Fruit fly (Drosophila melanogaster) Kc167 (cell line): ENCODE measurements around the gene mus312.

Experiments
- Myc ChIP-seq: fragments of >200 bp; optimal IDR thresholded peaks from 2 replicates; lab custom pipeline; 2017; ENCODE audit warnings: missing external identifiers
- Sin3A ChIP-seq: fragments of >200 bp; optimal IDR thresholded peaks from 2 replicates; lab custom pipeline; 2018; ENCODE audit warnings: missing external identifiers
- h ChIP-seq: fragments of >200 bp; optimal IDR thresholded peaks from 3 replicates; lab custom pipeline; 2018; ENCODE audit warnings: missing external identifiers
- insv ChIP-seq: fragments of >200 bp; optimal IDR thresholded peaks from 3 replicates; lab custom pipeline; 2018; ENCODE audit warnings: missing external identifiers
- psq ChIP-seq: fragments of >200 bp; optimal IDR thresholded peaks from 2 replicates; lab custom pipeline; 2017; ENCODE audit warnings: missing external identifiers
- ttk ChIP-seq: sonication (Bioruptor generic); optimal IDR thresholded peaks from 2 replicates; lab custom pipeline; 2017; ENCODE audit warnings: missing external identifiers

Gene mus312

DNA sequence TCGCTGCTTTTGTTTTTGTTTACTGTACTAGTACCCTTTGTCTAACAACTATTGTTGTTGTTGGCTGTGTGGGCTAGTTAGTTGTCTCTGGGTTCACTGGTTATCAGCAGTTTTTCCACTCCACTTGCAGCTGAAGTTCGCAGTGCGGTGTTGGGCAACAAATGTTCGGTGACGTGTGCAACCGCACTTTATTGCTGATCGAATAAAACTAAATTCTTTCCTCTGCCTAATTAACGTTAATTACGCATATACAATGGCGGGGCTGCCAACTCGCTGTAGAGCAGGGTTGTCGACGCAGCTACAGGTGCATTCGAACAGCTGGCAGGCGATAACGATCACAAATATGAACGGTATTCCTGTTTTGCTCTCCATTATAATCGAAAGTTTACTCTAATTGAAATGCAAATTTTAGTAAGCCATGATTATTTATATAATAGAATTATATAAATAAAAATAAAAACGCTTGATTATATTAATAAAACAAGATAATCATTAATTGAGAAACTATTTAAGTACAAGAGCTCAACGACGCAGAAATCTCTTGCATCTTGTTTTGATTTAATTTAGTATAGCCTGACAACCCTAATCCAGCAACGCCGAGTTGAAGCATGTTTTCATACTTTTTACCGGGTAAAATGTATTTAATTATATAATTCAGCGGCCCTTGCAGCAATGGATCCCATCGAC lies at the start of gene mus312, which contains the start of the genes mrva and CG42307:
TSS of gene mus312 (plus strand) at position 566 of the 687 bp plus-strand sequence.
TSS of gene mrva (minus strand) at position 276 of the 687 bp plus-strand sequence.
TSS of gene CG42307 (plus strand) at position 566 of the 687 bp plus-strand sequence.
- TF ChIP-seq Myc (lab: Kevin White, UChicago) (no peak), psq (lab: Kevin White, UChicago) (no peak), ttk (lab: Kevin White, UChicago) (no peak), insv (no peak), h (lab: Kevin White, UChicago) (no peak), Sin3A (lab: Kevin White, UChicago) (no peak)

DNA sequence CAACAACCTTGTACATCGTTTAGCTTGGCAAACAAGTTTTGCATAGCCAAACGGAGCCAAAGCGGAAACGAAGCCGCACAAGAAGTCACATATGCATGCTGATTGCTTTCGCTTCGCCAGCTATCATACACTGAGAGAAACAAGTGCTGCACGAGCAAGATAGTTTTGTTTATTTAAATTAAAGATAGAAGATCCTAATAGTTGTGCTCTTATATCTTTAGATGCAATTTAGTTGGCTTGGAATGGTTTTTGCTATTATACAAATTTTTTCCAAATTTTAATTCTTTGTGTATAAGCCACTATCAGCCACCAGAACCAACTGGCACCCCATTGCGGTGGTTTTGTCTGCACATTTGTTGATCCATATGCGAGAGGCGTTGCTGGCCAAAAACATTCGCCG lies 45.4 kb upstream of the mus312 start:
- TF ChIP-seq Myc (lab: Kevin White, UChicago) (no peak), Sin3A (lab: Kevin White, UChicago) (no peak), psq (lab: Kevin White, UChicago) (no peak), h (lab: Kevin White, UChicago) (no peak), ttk (lab: Kevin White, UChicago) (no peak), insv (no peak)

DNA sequence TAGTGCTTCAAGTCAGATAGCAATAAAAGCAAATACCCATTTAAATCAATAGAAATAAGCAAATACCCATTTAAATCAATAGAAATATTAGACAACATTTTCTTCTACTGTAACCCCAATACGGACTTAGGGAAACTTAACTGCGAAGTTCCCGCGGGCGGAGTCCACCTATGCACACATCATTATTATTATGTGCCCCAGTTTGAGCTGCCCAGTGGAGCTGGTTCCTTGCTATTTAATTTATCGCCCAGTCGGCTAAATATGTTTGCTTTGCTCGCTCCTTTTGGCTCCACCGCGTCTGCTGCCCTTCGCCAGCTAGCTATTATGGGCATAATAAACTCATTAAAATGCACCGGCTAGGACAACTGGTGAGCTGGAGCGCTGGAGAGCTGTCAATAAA lies 28.3 kb upstream of the mus312 start:
- no peak for TF ChIP-seq h (lab: Kevin White, UChicago)
- no peak for TF ChIP-seq ttk (lab: Kevin White, UChicago)
- TF ChIP-seq Sin3A (lab: Kevin White, UChicago): no peak
- no peak for TF ChIP-seq Myc (lab: Kevin White, UChicago)
- no peak for TF ChIP-seq insv
- no peak for TF ChIP-seq psq (lab: Kevin White, UChicago)

DNA sequence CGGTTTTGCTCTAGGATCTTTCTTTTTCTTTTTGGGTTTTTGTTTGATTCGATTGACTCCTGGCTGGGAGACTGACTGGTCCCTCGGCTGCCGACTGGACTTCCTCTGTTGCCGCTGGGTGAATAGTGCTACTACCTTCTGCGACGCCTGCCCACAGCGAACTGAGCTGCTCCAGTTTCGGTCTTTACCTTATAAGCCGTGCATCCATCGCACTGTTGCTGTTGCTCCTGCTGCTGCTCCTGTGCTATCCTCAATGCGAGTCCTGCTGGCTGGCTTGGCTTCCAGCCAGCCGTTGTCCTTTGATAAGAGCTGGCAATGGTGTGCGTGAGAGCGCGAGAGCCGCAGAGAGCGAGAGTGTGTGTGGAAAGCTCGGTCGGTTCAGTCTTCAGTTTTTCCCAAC lies 16.2 kb upstream of the mus312 start, which contains the start of gene unc-13-4A:
TSS of gene unc-13-4A (minus strand) at position 143 of the 400 bp plus-strand sequence.
- TF ChIP-seq ttk (lab: Kevin White, UChicago): no peak
- TF ChIP-seq psq (lab: Kevin White, UChicago): no peak
- no peak for TF ChIP-seq insv
- no peak for TF ChIP-seq h (lab: Kevin White, UChicago)
- TF ChIP-seq Myc (lab: Kevin White, UChicago): no peak
- TF ChIP-seq Sin3A (lab: Kevin White, UChicago): no peak

DNA sequence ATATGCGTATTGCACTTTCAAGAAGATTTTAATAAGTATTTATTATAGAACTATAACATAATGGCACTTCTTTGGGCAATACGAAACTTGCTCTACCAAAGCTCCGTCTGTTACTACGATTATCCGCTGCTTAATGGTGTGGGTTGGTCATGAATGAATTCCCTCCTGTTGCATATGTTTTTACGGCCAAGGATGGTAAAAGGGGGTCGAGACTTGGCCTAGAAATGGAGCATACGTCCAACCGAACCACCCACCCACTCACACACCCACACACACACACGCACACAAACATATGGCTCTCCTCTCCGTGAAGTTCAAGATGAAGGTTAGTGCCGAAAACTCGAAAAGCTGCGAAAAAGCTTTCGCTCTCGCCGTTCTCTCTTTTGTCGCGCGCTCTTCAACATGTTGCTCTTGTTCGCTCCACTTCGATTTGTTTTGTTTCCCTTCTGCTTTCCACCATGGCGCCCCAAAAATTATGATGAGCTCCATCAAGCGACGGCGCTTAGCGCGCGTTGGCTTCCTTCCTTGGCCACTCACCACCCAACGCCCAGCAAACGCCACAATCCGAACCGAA lies 15.3 kb upstream of the mus312 start:
- TF ChIP-seq h (lab: Kevin White, UChicago): no peak
- no peak for TF ChIP-seq ttk (lab: Kevin White, UChicago)
- TF ChIP-seq insv: no peak
- no peak for TF ChIP-seq psq (lab: Kevin White, UChicago)
- TF ChIP-seq Myc (lab: Kevin White, UChicago): no peak

DNA sequence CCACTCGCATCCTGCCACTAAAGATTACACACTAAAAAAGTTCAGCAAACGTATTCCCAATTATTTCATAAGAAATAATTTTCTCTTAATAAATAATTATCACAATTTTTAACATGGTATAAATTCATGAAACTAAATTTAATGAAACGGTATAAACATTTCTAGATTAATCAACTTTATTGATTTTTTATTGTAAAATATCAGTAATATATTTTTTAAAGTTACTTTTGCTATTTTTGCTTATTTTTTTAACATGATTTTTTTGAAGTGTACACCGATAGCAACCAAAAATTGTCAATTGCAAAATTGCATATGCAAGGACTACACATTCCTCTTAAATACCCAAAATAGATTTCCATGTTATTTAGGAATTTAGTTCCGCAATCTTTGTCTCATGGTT lies 14.8 kb upstream of the mus312 start:
- TF ChIP-seq Myc (lab: Kevin White, UChicago) (no peak), Sin3A (lab: Kevin White, UChicago) (no peak), insv (no peak), psq (lab: Kevin White, UChicago) (no peak), ttk (lab: Kevin White, UChicago) (no peak), h (lab: Kevin White, UChicago) (no peak)

DNA sequence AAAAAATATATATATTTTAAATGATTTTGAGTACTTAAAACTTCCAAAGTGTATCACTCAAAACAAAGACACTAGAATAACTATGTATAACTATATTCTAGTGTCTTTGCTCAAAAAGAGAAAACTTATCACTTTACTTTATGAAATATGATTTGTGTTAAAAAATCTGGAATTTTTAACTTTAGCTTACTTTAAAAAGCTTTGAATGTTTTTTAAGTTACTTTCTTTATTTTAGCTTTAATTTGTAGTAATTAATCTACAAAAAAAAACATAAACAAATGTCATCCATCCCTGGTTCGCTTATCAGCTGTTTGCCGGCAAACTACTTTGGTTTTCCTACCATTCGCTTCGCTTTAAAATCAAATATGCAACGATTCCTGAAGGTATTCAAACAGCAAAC lies 9.2 kb upstream of the mus312 start, which contains the start of gene CG8607:
TSS of gene CG8607 (plus strand) at position 301 of the 400 bp plus-strand sequence.
- TF ChIP-seq h (lab: Kevin White, UChicago): no peak
- no peak for TF ChIP-seq insv
- TF ChIP-seq psq (lab: Kevin White, UChicago): no peak
- TF ChIP-seq ttk (lab: Kevin White, UChicago): no peak
- no peak for TF ChIP-seq Myc (lab: Kevin White, UChicago)
- TF ChIP-seq Sin3A (lab: Kevin White, UChicago): no peak

DNA sequence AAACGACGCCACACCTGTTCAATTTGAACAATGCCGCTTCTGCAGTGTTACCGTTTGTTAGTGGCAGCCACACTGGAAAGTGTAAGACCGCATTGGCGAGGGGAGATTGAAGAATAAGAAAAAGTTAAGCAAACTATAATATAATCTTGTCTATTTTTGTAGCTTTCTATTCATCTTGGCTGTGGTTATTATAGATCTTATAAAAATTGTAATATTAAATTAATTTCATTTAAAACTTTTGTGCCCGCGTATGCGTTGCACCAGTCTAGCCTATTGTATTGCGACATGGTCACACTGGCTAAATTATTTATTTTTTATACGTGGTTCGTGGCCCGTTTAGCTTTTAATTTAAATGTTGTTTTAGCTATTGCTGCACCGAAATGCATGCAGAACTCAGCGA lies 5.6 kb upstream of the mus312 start, which contains the start of the genes RhoGEF4 and Rint1:
TSS of gene RhoGEF4 (minus strand) at position 64 of the 400 bp plus-strand sequence.
TSS of gene Rint1 (plus strand) at position 272 of the 400 bp plus-strand sequence.
- no peak for TF ChIP-seq ttk (lab: Kevin White, UChicago)
- TF ChIP-seq insv: no peak

DNA sequence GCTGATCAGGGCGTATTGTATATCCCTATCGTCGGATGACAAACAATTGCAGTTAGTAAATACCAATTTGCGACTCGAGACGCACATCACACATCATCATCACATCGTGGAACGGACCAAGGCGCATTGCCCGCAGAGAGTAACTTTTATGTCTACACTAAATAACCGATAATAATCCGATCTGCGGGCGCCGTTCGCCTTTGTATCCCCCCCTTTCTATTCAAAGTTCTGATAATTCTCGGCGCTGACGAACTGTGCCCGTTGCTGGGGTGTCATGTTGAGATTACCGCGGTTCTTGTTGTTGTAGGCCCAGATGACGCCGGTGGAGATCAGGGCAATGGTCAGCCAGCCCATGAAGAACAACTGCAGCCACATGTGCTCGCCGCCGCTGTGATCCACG lies 2.3 kb upstream of the mus312 start:
- TF ChIP-seq ttk (lab: Kevin White, UChicago) (no peak), psq (lab: Kevin White, UChicago) (no peak), h (lab: Kevin White, UChicago) (no peak), Sin3A (lab: Kevin White, UChicago) (no peak)

DNA sequence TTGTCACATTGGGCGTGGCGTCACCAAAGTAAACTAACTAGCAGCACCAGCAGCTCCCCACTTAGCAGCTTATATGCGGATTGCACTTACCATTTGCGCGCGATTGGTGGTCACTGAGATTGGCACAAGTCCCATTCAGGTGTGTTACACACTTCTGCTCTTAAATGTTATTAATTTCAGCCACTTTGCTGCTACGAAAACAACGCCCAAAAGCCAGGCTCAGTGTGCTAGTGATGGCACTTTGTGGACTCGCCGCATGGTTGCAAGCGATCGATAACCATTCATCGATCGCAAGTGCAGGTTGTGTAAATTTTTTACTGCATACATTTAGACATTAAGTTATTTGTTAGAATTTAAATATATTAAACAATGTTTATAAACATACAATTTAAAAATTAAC lies 6.1 kb downstream of the mus312 start, which contains the start of the genes wrm1 and wrm2:
TSS of gene wrm1 (minus strand) at position 237 of the 400 bp plus-strand sequence.
TSS of gene wrm2 (minus strand) at position 237 of the 400 bp plus-strand sequence.
- TF ChIP-seq Myc (lab: Kevin White, UChicago): no peak
- TF ChIP-seq insv: no peak
- TF ChIP-seq h (lab: Kevin White, UChicago): no peak
- TF ChIP-seq psq (lab: Kevin White, UChicago): no peak
- no peak for TF ChIP-seq ttk (lab: Kevin White, UChicago)
- no peak for TF ChIP-seq Sin3A (lab: Kevin White, UChicago)

DNA sequence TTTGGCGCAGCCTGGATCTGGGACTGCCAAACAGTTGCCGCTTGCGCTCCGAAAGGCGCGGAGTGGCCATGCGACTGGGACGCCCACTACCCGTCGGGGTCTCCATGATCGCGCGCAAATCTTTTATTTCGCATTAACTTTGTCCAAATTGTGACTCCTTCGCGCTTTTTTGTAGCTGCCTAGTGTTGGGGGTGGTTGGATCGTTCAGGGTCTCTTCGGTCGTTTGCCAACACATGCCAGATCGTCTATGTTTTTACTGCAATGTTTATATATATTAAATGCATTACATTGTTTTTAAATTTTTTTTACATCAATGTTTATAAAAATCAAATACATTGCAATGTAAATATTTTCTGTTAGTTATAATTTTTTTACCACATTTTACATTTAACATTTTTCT lies 9.9 kb downstream of the mus312 start:
- TF ChIP-seq insv: no peak
- TF ChIP-seq Myc (lab: Kevin White, UChicago): no peak
- no peak for TF ChIP-seq psq (lab: Kevin White, UChicago)
- no peak for TF ChIP-seq Sin3A (lab: Kevin White, UChicago)
- no peak for TF ChIP-seq h (lab: Kevin White, UChicago)
- TF ChIP-seq ttk (lab: Kevin White, UChicago): no peak
